Fruit fly (Drosophila melanogaster) S2 (cell line): ENCODE results near the gene snsl.

Source experiments
- CG8478 ChIP-seq: fragments of >200 bp; optimal IDR thresholded peaks from 2 replicates; lab custom pipeline; 2018
- CTCF ChIP-seq, 2 experiments: fragments of >200 bp; optimal IDR thresholded peaks; 2 replicates each; lab custom pipeline; 2018

DNA sequence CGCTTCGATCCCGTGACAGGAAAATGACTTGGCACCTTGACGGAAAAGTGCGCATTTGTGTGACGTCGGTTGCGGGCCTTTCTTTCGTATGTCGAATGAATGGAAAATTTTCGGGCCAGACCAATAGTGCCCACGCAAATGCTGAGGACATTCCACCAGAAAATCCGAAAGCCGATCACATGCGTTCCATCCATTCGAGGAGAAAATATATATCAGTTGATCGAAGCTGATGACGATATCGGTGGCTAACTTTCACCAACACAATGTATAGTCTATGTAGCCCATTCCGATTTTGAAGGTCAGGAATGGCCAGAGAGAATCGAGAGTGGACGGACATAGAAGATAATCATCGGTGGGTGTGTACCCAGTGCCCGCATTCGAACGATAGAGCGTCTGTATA is 8.4 kb downstream of the snsl start:
- TF ChIP-seq CG8478 (lab: Kevin White, UChicago): no peak
- TF ChIP-seq CTCF (optimal IDR thresholded peaks at IDR 0.05; lab: Kevin White, UChicago): no peak
